Fruit fly (Drosophila melanogaster): Measurements from ENCODE around the gene cdi.

dm6 chr3R:19071951-19072350 lies 22.1 kb downstream of the cdi start:
- TF ChIP-seq Ets98B (GFP tag; IDR thresholded peaks at IDR 0.05) (no peak), CG9948 (tag; optimal IDR thresholded peaks at IDR 0.05) (no peak), CG34367 (tag; optimal IDR thresholded peaks at IDR 0.05) (no peak), CG8301 (tag; optimal IDR thresholded peaks at IDR 0.05) (no peak), CG4496 (GFP tag; IDR thresholded peaks at IDR 0.05) (no peak), EcR (GFP tag; optimal IDR thresholded peaks at IDR 0.05) (peak; percentile 96), CG14655 (GFP tag; optimal IDR thresholded peaks at IDR 0.05) (no peak), CG8159 (tag; optimal IDR thresholded peaks at IDR 0.05) (no peak), CG17806 (tag; optimal IDR thresholded peaks at IDR 0.05) (no peak), CG10348 (GFP tag; IDR thresholded peaks at IDR 0.05) (no peak)

All from whole organism, pupa.